Fruit fly (Drosophila melanogaster) whole organism, wandering third instar larva: ENCODE results near the gene CG11878.
A peak's percentile ranks its signal among the peaks of the same experiment; 100 is the strongest.

ENCODE experiments used
- Abd-B ChIP-seq: fragments of >200 bp; optimal IDR thresholded peaks from 2 replicates; lab custom pipeline; 2017; ENCODE audit warnings: missing biosample characterization, missing genetic modification characterization
- CG32264 ChIP-seq: fragments of 200-800 bp; sonication (Bioruptor generic); optimal IDR thresholded peaks from 2 replicates; lab custom pipeline; 2016; ENCODE audit warnings: missing biosample characterization, missing genetic modification characterization
- CG9705 ChIP-seq: fragments of 200-800 bp; sonication (Bioruptor generic); optimal IDR thresholded peaks from 2 replicates; lab custom pipeline; 2018; ENCODE audit warnings: missing biosample characterization, mild to moderate bottlenecking, missing genetic modification characterization
- Dfd ChIP-seq: fragments of >200 bp; optimal IDR thresholded peaks from 2 replicates; lab custom pipeline; 2017; ENCODE audit warnings: missing biosample characterization, missing genetic modification characterization
- Dif ChIP-seq: fragments of 200-275, 200-300 bp; sonication (Bioruptor generic); optimal IDR thresholded peaks from 2 replicates; lab custom pipeline; 2018; ENCODE audit warnings: missing biosample characterization, missing genetic modification characterization; ENCODE audit not compliant: partially characterized antibody
- GATAd ChIP-seq: sonication (Bioruptor generic); optimal IDR thresholded peaks from 2 replicates; lab custom pipeline; 2016; ENCODE audit warnings: missing biosample characterization, missing genetic modification characterization
- HLH106 ChIP-seq: fragments of 200-800 bp; optimal IDR thresholded peaks from 3 replicates; lab custom pipeline; 2019; ENCODE audit warnings: missing biosample characterization, mild to moderate bottlenecking, missing genetic modification characterization, moderate library complexity
- Hnf4 ChIP-seq: fragments of 200-800 bp; sonication (Bioruptor generic); optimal IDR thresholded peaks from 2 replicates; lab custom pipeline; 2016; ENCODE audit warnings: missing biosample characterization, mild to moderate bottlenecking, missing genetic modification characterization
- Hr78 ChIP-seq: fragments of >200 bp; optimal IDR thresholded peaks from 2 replicates; lab custom pipeline; 2017; ENCODE audit warnings: missing biosample characterization, missing genetic modification characterization
- Hr83 ChIP-seq: fragments of 200-300 bp; sonication (Bioruptor generic); optimal IDR thresholded peaks from 2 replicates; lab custom pipeline; 2016; ENCODE audit warnings: missing biosample characterization, mild to moderate bottlenecking, missing genetic modification characterization, moderate library complexity; ENCODE audit not compliant: poor library complexity, severe bottlenecking
- Jra ChIP-seq: sonication (Bioruptor generic); optimal IDR thresholded peaks from 2 replicates; lab custom pipeline; 2016; ENCODE audit warnings: missing biosample characterization, missing genetic modification characterization
- Mio ChIP-seq: sonication (Bioruptor generic); optimal IDR thresholded peaks from 2 replicates; lab custom pipeline; 2016; ENCODE audit warnings: missing biosample characterization, missing genetic modification characterization
- Myc ChIP-seq: fragments of >200 bp; optimal IDR thresholded peaks from 2 replicates; lab custom pipeline; 2017
- N ChIP-seq: fragments of >200 bp; optimal IDR thresholded peaks from 2 replicates; lab custom pipeline; 2018; ENCODE audit warnings: missing biosample characterization, missing external identifiers, missing genetic modification characterization
- OdsH ChIP-seq: fragments of 200-800 bp; sonication (Bioruptor generic); optimal IDR thresholded peaks from 2 replicates; lab custom pipeline; 2016; ENCODE audit warnings: missing biosample characterization, mild to moderate bottlenecking, missing genetic modification characterization
- Rel ChIP-seq, 2 experiments: fragments of 200-800 bp; sonication (Bioruptor generic) in 1 of 2; optimal IDR thresholded peaks; 2 replicates in 1 of 2; 3 replicates in 1 of 2; lab custom pipeline; 2016 to 2019; ENCODE audit warnings: mild to moderate bottlenecking in 2 of 2, missing biosample characterization in 2 of 2, missing genetic modification characterization in 2 of 2, moderate library complexity in 1 of 2
- Sp1 ChIP-seq: fragments of 200-800 bp; sonication (Bioruptor generic); optimal IDR thresholded peaks from 3 replicates; lab custom pipeline; 2019; ENCODE audit warnings: missing biosample characterization, mild to moderate bottlenecking, missing genetic modification characterization, moderate library complexity
- Vsx2 ChIP-seq: fragments of 200-300, 225-300 bp; sonication (Bioruptor generic); optimal IDR thresholded peaks from 2 replicates; lab custom pipeline; 2018; ENCODE audit warnings: missing biosample characterization, missing genetic modification characterization; ENCODE audit not compliant: partially characterized antibody
- br ChIP-seq: fragments of 200-800 bp; sonication (Bioruptor generic); optimal IDR thresholded peaks from 2 replicates; lab custom pipeline; 2016; ENCODE audit warnings: missing biosample characterization, missing genetic modification characterization
- brk ChIP-seq: fragments of 200-800 bp; sonication (Bioruptor generic); optimal IDR thresholded peaks from 2 replicates; lab custom pipeline; 2016; ENCODE audit warnings: missing biosample characterization, mild to moderate bottlenecking, missing genetic modification characterization
- dl ChIP-seq, 2 experiments: fragments of 175-275, 200-275 bp in 1 of 2; fragments of 200-275 bp in 1 of 2; sonication (Bioruptor generic); optimal IDR thresholded peaks; lab custom pipeline; 2018; ENCODE audit warnings: mild to moderate bottlenecking in 2 of 2, missing biosample characterization in 2 of 2, missing genetic modification characterization in 2 of 2, moderate library complexity in 2 of 2; ENCODE audit not compliant: partially characterized antibody in 2 of 2, insufficient read depth in 1 of 2
- dmrt93B ChIP-seq: fragments of 200-800 bp; sonication (Bioruptor generic); optimal IDR thresholded peaks from 2 replicates; lab custom pipeline; 2018; ENCODE audit warnings: missing biosample characterization, mild to moderate bottlenecking, missing genetic modification characterization
- ey ChIP-seq: fragments of 200-800 bp; sonication (Bioruptor generic); optimal IDR thresholded peaks from 2 replicates; lab custom pipeline; 2016; ENCODE audit warnings: missing biosample characterization, missing genetic modification characterization
- foxo ChIP-seq, 2 experiments: fragments of 200-800 bp; sonication (Bioruptor generic); optimal IDR thresholded peaks; 2 replicates in 1 of 2; 3 replicates in 1 of 2; lab custom pipeline; 2016 to 2017; ENCODE audit warnings: missing biosample characterization in 2 of 2, missing genetic modification characterization in 2 of 2
- fru ChIP-seq: fragments of 200-800 bp; sonication (Bioruptor generic); optimal IDR thresholded peaks from 3 replicates; lab custom pipeline; 2016; ENCODE audit warnings: missing biosample characterization, mild to moderate bottlenecking, missing genetic modification characterization
- h ChIP-seq: fragments of 200-800 bp; sonication (Bioruptor generic); optimal IDR thresholded peaks from 3 replicates; lab custom pipeline; 2016; ENCODE audit warnings: missing biosample characterization, mild to moderate bottlenecking, missing genetic modification characterization
- jim ChIP-seq: fragments of 175-275, 200-325 bp; sonication (Bioruptor generic); optimal IDR thresholded peaks from 2 replicates; lab custom pipeline; 2016; ENCODE audit warnings: missing biosample characterization, mild to moderate bottlenecking, missing genetic modification characterization
- lola ChIP-seq: fragments of >200 bp; optimal IDR thresholded peaks from 2 replicates; lab custom pipeline; 2017; ENCODE audit warnings: missing biosample characterization, missing genetic modification characterization
- pan ChIP-seq: fragments of >200 bp; optimal IDR thresholded peaks from 2 replicates; lab custom pipeline; 2017
- psq ChIP-seq: fragments of 200-800 bp; sonication (Bioruptor generic); optimal IDR thresholded peaks from 3 replicates; lab custom pipeline; 2017; ENCODE audit warnings: missing biosample characterization, mild to moderate bottlenecking, missing genetic modification characterization, moderate library complexity
- rgr ChIP-seq: fragments of 200-800 bp; sonication (Bioruptor generic); optimal IDR thresholded peaks from 3 replicates; lab custom pipeline; 2016; ENCODE audit warnings: missing biosample characterization, mild to moderate bottlenecking, missing genetic modification characterization
- sage ChIP-seq: fragments of 200-800 bp; sonication (Bioruptor generic); optimal IDR thresholded peaks from 2 replicates; lab custom pipeline; 2016; ENCODE audit warnings: missing biosample characterization, mild to moderate bottlenecking, missing genetic modification characterization
- sv ChIP-seq: fragments of 200-800 bp; sonication (Bioruptor generic); optimal IDR thresholded peaks from 3 replicates; lab custom pipeline; 2016; ENCODE audit warnings: missing biosample characterization, missing genetic modification characterization
- tai ChIP-seq: sonication (Bioruptor generic); optimal IDR thresholded peaks from 2 replicates; lab custom pipeline; 2016; ENCODE audit warnings: missing biosample characterization, missing genetic modification characterization
- usp ChIP-seq: fragments of >200 bp; optimal IDR thresholded peaks from 2 replicates; lab custom pipeline; 2017; ENCODE audit warnings: missing biosample characterization, missing genetic modification characterization
- woc ChIP-seq: sonication (Bioruptor generic); optimal IDR thresholded peaks from 2 replicates; lab custom pipeline; 2016; ENCODE audit warnings: missing biosample characterization, mild to moderate bottlenecking, missing genetic modification characterization

The CG11878 gene

dm6 chr3R:25262322-25262761, 11.3 kb upstream of the CG11878 start, which contains the start of the genes Kdsr and CG11858:
Kdsr (minus strand) TSS chr3R:25262498.
CG11858 (plus strand) TSS chr3R:25262741.
- TF ChIP-seq sv (GFP tag; lab: Kevin White, UChicago) = peak; percentile 67
- TF ChIP-seq jim (GFP tag; lab: Kevin White, UChicago) = no peak
- peak; percentile 99 for TF ChIP-seq Myc (lab: Kevin White, UChicago)
- no peak for TF ChIP-seq lola (GFP tag; lab: Kevin White, UChicago)
- no peak for TF ChIP-seq Hr83 (GFP tag; lab: Kevin White, UChicago)
- TF ChIP-seq psq (GFP tag; lab: Kevin White, UChicago) = peak; percentile 52
- TF ChIP-seq Vsx2 (GFP tag; lab: Kevin White, UChicago) = no peak
- TF ChIP-seq Rel (GFP tag; optimal IDR thresholded peaks at IDR 0.05; lab: Kevin White, UChicago) = no peak
- peak; percentile 53 for TF ChIP-seq Rel (tag; optimal IDR thresholded peaks at IDR 0.05; lab: Kevin White, UChicago)
- no peak for TF ChIP-seq tai (GFP tag; lab: Kevin White, UChicago)
- TF ChIP-seq ey (GFP tag; lab: Kevin White, UChicago) = peak; percentile 75
- TF ChIP-seq dl (GFP tag; optimal IDR thresholded peaks at IDR 0.05; lab: Kevin White, UChicago; ENCODE audit: insufficient read depth in 1 of 2, partially characterized antibody in 2 of 2) = no peak
- no peak for TF ChIP-seq Mio
- TF ChIP-seq Jra (GFP tag; lab: Kevin White, UChicago) = peak; percentile 62
- TF ChIP-seq N (GFP tag; lab: Kevin White, UChicago) = no peak
- TF ChIP-seq OdsH (GFP tag; lab: Kevin White, UChicago) = peak; percentile 55
- peak; percentile 83 for TF ChIP-seq h
- TF ChIP-seq Hnf4 (GFP tag; lab: Kevin White, UChicago) = no peak
- TF ChIP-seq woc (GFP tag; lab: Kevin White, UChicago) = peak; percentile 93
- peak; percentile 72 for TF ChIP-seq CG9705 (GFP tag; lab: Kevin White, UChicago)
- no peak for TF ChIP-seq Abd-B (GFP tag; lab: Kevin White, UChicago)
- no peak for TF ChIP-seq Dif
- peak; percentile 71 for TF ChIP-seq rgr (GFP tag; lab: Kevin White, UChicago)
- peak; percentile 36 for TF ChIP-seq CG32264 (GFP tag; lab: Kevin White, UChicago)
- TF ChIP-seq Sp1 (GFP tag; lab: Kevin White, UChicago) = peak; percentile 74
- no peak for TF ChIP-seq dmrt93B
- no peak for TF ChIP-seq sage (GFP tag; lab: Kevin White, UChicago)
- no peak for TF ChIP-seq Hr78 (GFP tag; lab: Kevin White, UChicago)
- TF ChIP-seq br (GFP tag; lab: Kevin White, UChicago) = peak; percentile 72
- TF ChIP-seq HLH106 (tag; lab: Kevin White, UChicago) = peak; percentile 72
- no peak for TF ChIP-seq usp (GFP tag; lab: Kevin White, UChicago)
- peak; percentile 57 for TF ChIP-seq GATAd (GFP tag; lab: Kevin White, UChicago)
- TF ChIP-seq pan = no peak
- TF ChIP-seq brk (GFP tag; lab: Kevin White, UChicago) = no peak
- TF ChIP-seq fru (GFP tag; lab: Kevin White, UChicago) = peak; percentile 75
- TF ChIP-seq foxo (GFP tag; optimal IDR thresholded peaks at IDR 0.05; lab: Kevin White, UChicago) = peak; percentile 25 to 79

DNA sequence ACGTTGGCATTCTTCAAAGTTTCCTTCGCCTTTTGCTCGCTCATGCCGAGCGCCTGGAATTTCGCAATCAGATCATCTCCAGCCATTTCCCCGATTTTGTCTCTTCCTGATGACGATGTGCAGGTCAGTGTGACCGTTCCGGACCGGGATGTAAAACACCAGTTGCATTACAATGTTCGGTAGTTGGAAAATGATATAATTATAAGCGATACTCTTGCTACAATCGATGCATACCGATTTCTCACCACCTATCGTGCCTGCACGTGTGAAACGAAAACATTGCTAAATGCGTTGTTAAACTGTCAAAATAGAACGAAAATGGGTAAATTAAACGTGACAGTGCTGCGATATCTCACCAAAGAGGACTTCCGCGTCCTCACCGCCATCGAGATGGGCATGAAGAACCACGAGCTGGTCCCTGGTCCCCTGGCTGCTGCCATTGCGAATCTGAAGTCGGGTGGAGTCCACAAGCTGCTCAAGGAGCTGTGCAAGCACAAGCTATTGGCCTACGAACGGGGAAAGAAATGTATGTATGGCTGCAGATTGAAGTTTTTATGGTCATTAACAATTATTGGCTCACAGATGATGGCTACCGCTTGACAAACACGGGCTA, 7.9 kb upstream of the CG11878 start, which contains the start of the genes GlnRS and RIOK2:
TSS of gene GlnRS (minus strand) at position 133 of the 613 bp plus-strand sequence.
TSS of gene RIOK2 (plus strand) at position 256 of the 613 bp plus-strand sequence.
- no peak for TF ChIP-seq fru (GFP tag; lab: Kevin White, UChicago)
- peak; percentile 75 for TF ChIP-seq Myc (lab: Kevin White, UChicago)
- no peak for TF ChIP-seq CG32264 (GFP tag; lab: Kevin White, UChicago)
- TF ChIP-seq Abd-B (GFP tag; lab: Kevin White, UChicago) = peak; percentile 59
- no peak for TF ChIP-seq sage (GFP tag; lab: Kevin White, UChicago)
- TF ChIP-seq woc (GFP tag; lab: Kevin White, UChicago) = no peak
- no peak for TF ChIP-seq GATAd (GFP tag; lab: Kevin White, UChicago)
- TF ChIP-seq Dfd = no peak
- no peak for TF ChIP-seq jim (GFP tag; lab: Kevin White, UChicago)
- no peak for TF ChIP-seq Rel (GFP tag; optimal IDR thresholded peaks at IDR 0.05; lab: Kevin White, UChicago)
- TF ChIP-seq Rel (tag; optimal IDR thresholded peaks at IDR 0.05; lab: Kevin White, UChicago) = peak; percentile 54
- peak; percentile 100 for TF ChIP-seq N (GFP tag; lab: Kevin White, UChicago)
- TF ChIP-seq Hr78 (GFP tag; lab: Kevin White, UChicago) = peak; percentile 79
- no peak for TF ChIP-seq Hr83 (GFP tag; lab: Kevin White, UChicago)
- peak; percentile 13 for TF ChIP-seq Sp1 (GFP tag; lab: Kevin White, UChicago)
- TF ChIP-seq CG9705 (GFP tag; lab: Kevin White, UChicago) = no peak
- TF ChIP-seq foxo (GFP tag; optimal IDR thresholded peaks at IDR 0.05; lab: Kevin White, UChicago) = no peak
- no peak for TF ChIP-seq brk (GFP tag; lab: Kevin White, UChicago)
- TF ChIP-seq, all 38 proteins: peak for 6
